Worm (Caenorhabditis elegans) whole organism, young adult: ENCODE results near the gene cest-24.

Source experiments
- C06A6.2 ChIP-seq: fragments of 200-800 bp; sonication (Bioruptor generic); conservative IDR thresholded peaks from 2 replicates; pipeline ENCODE4 v1.3.6; 2022; ENCODE audit warnings: missing genetic modification characterization, missing compliant biosample characterization
- ekl-4 ChIP-seq: fragments of 200-800 bp; sonication (Bioruptor generic); IDR thresholded peaks from 2 replicates; pipeline ENCODE4 v1.3.6; 2022; ENCODE audit warnings: missing genetic modification reagents, missing genetic modification characterization, missing compliant biosample characterization
- lin-40 ChIP-seq: sonication (generic microtip); optimal IDR thresholded peaks from 2 replicates; lab custom pipeline; 2016; ENCODE audit warnings: missing genetic modification characterization, mild to moderate bottlenecking, missing compliant biosample characterization, missing genotype, missing genetic modification reagents
- unc-130 ChIP-seq: sonication (generic microtip); optimal IDR thresholded peaks from 2 replicates; lab custom pipeline; 2016; ENCODE audit warnings: missing genetic modification reagents, missing genetic modification characterization, missing compliant biosample characterization

- TF ChIP-seq unc-130 (GFP tag; lab: Kevin White, UChicago) (no peak), C06A6.2 (no peak), ekl-4 (GFP tag; lab: Robert Waterston, UW) (no peak), lin-40 (tag; lab: Kevin White, UChicago) (no peak)
Measured at ce11 chrV:6311936-6312335, 4.8 kb upstream of the cest-24 start.
